Fruit fly (Drosophila melanogaster) whole organism, adult: Measurements from ENCODE around the gene CG13670.

Experiments used
- CG11617 ChIP-seq: fragments of 200-800 bp; sonication (Bioruptor generic); optimal IDR thresholded peaks from 2 replicates; lab custom pipeline; 2017; ENCODE audit warnings: mild to moderate bottlenecking, missing biosample characterization, missing genetic modification reagents, missing genetic modification characterization
- CG12768 ChIP-seq: fragments of 200-800 bp; sonication (Bioruptor generic); optimal IDR thresholded peaks from 2 replicates; lab custom pipeline; 2017; ENCODE audit warnings: missing biosample characterization, missing genetic modification characterization, mild to moderate bottlenecking, moderate library complexity, missing genetic modification reagents
- CG14711 ChIP-seq: fragments of 200-800 bp; sonication (Bioruptor generic); optimal IDR thresholded peaks from 2 replicates; lab custom pipeline; 2018; ENCODE audit warnings: missing biosample characterization, mild to moderate bottlenecking, missing genetic modification characterization, moderate library complexity
- CG1620 ChIP-seq: fragments of 200-800 bp; sonication (Bioruptor generic); optimal IDR thresholded peaks from 2 replicates; lab custom pipeline; 2016; ENCODE audit warnings: missing biosample characterization, missing genetic modification characterization
- CG33017 ChIP-seq: fragments of 200-800 bp; sonication (Bioruptor generic); optimal IDR thresholded peaks from 2 replicates; lab custom pipeline; 2018; ENCODE audit warnings: missing biosample characterization, mild to moderate bottlenecking, missing genetic modification characterization, moderate library complexity
- CG5204 ChIP-seq: fragments of 200-800 bp; sonication (Bioruptor generic); optimal IDR thresholded peaks from 2 replicates; lab custom pipeline; 2016; ENCODE audit warnings: missing biosample characterization, missing genetic modification characterization
- CG7045 ChIP-seq: fragments of 200-800 bp; sonication (Bioruptor generic); optimal IDR thresholded peaks from 2 replicates; lab custom pipeline; 2017; ENCODE audit warnings: missing biosample characterization, mild to moderate bottlenecking, missing genetic modification characterization
- CG7101 ChIP-seq: fragments of 200-800 bp; sonication (Bioruptor generic); optimal IDR thresholded peaks from 2 replicates; lab custom pipeline; 2018; ENCODE audit warnings: missing biosample characterization, mild to moderate bottlenecking, missing genetic modification characterization, moderate library complexity
- Clk ChIP-seq: fragments of 200-800 bp; sonication (Bioruptor generic); optimal IDR thresholded peaks from 2 replicates; lab custom pipeline; 2017; ENCODE audit warnings: missing biosample characterization, missing genetic modification characterization
- Crg-1 ChIP-seq: fragments of 200-800 bp; sonication (Bioruptor generic); optimal IDR thresholded peaks from 2 replicates; lab custom pipeline; 2016; ENCODE audit warnings: missing biosample characterization, missing genetic modification characterization
- Hr96 ChIP-seq: fragments of 200-800 bp; sonication (Bioruptor generic); optimal IDR thresholded peaks from 2 replicates; lab custom pipeline; 2016; ENCODE audit warnings: missing biosample characterization, missing genetic modification characterization
- Mnt ChIP-seq: fragments of 200-800 bp; sonication (Bioruptor generic); optimal IDR thresholded peaks from 2 replicates; lab custom pipeline; 2016; ENCODE audit warnings: missing biosample characterization, mild to moderate bottlenecking, missing genetic modification characterization
- bab1 ChIP-seq: fragments of 200-800 bp; sonication (Bioruptor generic); optimal IDR thresholded peaks from 3 replicates; lab custom pipeline; 2019; ENCODE audit warnings: missing biosample characterization, mild to moderate bottlenecking, missing genetic modification characterization, moderate library complexity
- cic ChIP-seq: fragments of 200-800 bp; sonication (Bioruptor generic); optimal IDR thresholded peaks from 2 replicates; lab custom pipeline; 2017; ENCODE audit warnings: missing biosample characterization, mild to moderate bottlenecking, missing genetic modification characterization, moderate library complexity
- cnc ChIP-seq, 2 experiments: fragments of >200 bp; optimal IDR thresholded peaks; 2 replicates each; lab custom pipeline; 2017
- kay ChIP-seq: fragments of 200-800 bp; sonication (Bioruptor generic); peaks from one replicate; lab custom pipeline; 2016; ENCODE audit warnings: missing biosample characterization, missing genetic modification characterization, borderline replicate concordance
- ovo ChIP-seq: fragments of 200-800 bp; sonication (Bioruptor generic); optimal IDR thresholded peaks from 2 replicates; lab custom pipeline; 2016; ENCODE audit warnings: missing biosample characterization, missing genetic modification characterization
- pad ChIP-seq: fragments of 200-800 bp; sonication (Bioruptor generic); optimal IDR thresholded peaks from 3 replicates; lab custom pipeline; 2017; ENCODE audit warnings: missing biosample characterization, missing genetic modification characterization, mild to moderate bottlenecking, moderate library complexity, missing genetic modification reagents
- tj ChIP-seq: fragments of 200-800 bp; sonication (Bioruptor generic); optimal IDR thresholded peaks from 3 replicates; lab custom pipeline; 2017; ENCODE audit warnings: missing biosample characterization, mild to moderate bottlenecking, missing genetic modification characterization, moderate library complexity
- toe ChIP-seq: fragments of 200-800 bp; sonication (Bioruptor generic); optimal IDR thresholded peaks from 2 replicates; lab custom pipeline; 2016; ENCODE audit warnings: missing biosample characterization, missing genetic modification characterization

CG13670 gene

dm6 chr3L:8347346-8347745 lies 26.8 kb downstream of the CG13670 start:
- no peak for TF ChIP-seq CG1620 (GFP tag; lab: Kevin White, UChicago)
- TF ChIP-seq CG7101 (tag; lab: Kevin White, UChicago): peak; percentile 16

DNA sequence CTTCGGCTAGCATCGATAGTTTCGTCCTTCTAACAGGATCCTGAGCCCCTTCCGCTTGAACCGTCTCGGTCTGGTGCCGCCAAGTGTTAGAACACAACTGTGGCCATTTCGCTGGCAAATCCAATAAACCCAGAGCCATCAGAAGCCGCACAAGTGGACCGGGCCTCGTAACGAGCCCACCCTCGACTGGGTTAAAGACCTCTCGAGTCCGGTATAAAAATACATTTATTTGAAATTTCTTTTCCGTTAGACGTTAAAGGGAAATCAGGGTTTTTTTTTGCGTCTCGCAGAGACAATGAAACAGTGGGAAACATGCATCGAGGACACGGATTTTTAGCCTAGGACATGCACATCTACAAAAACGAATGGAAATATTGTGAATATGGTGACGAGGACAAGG lies 35.6 kb downstream of the CG13670 start, which contains the start of gene Culd:
Gene Culd, minus strand, starts transcription at position 101 of the 400 bp plus-strand sequence.
- TF ChIP-seq tj (GFP tag; lab: Kevin White, UChicago) (no peak), Hr96 (GFP tag; lab: Kevin White, UChicago) (no peak), kay (GFP tag; lab: Kevin White, UChicago) (no peak), CG33017 (tag; lab: Kevin White, UChicago) (no peak), cnc (optimal IDR thresholded peaks at IDR 0.05; lab: Kevin White, UChicago) (no peak), Clk (GFP tag; lab: Kevin White, UChicago) (no peak), ovo (GFP tag; lab: Kevin White, UChicago) (no peak), CG12768 (GFP tag; lab: Kevin White, UChicago) (no peak), CG5204 (GFP tag; lab: Kevin White, UChicago) (no peak), CG7045 (GFP tag; lab: Kevin White, UChicago) (no peak), CG14711 (tag; lab: Kevin White, UChicago) (no peak), Crg-1 (no peak), cic (GFP tag; lab: Kevin White, UChicago) (no peak), Mnt (GFP tag; lab: Kevin White, UChicago) (no peak), pad (GFP tag; lab: Kevin White, UChicago) (no peak), CG1620 (GFP tag; lab: Kevin White, UChicago) (no peak), CG7101 (tag; lab: Kevin White, UChicago) (no peak), toe (no peak)

DNA sequence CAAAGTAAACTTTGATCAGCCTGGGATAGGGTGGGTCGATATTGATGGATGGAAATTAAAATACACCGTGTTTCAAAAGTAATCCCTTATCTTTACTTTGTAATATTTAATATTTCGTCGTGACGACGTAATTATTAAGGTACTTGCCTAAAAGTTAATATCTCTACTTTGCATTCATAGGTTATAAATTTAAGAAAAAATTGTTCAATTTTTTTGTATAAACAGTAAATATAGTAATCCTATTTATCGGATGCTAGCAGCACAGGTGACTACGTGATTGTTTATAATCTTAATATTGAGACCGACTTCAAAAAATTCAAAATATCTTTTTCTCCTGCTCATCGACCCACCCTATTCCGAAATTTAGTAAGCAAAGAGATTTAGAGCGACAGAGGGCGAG lies 37.6 kb downstream of the CG13670 start:
- TF ChIP-seq tj (GFP tag; lab: Kevin White, UChicago): no peak
- TF ChIP-seq CG7101 (tag; lab: Kevin White, UChicago): peak; percentile 37
- TF ChIP-seq ovo (GFP tag; lab: Kevin White, UChicago): no peak
- no peak for TF ChIP-seq toe
- peak; percentile 52 for TF ChIP-seq bab1 (GFP tag; lab: Kevin White, UChicago)
- no peak for TF ChIP-seq Clk (GFP tag; lab: Kevin White, UChicago)
- no peak for TF ChIP-seq cnc (optimal IDR thresholded peaks at IDR 0.05; lab: Kevin White, UChicago)
- no peak for TF ChIP-seq cic (GFP tag; lab: Kevin White, UChicago)
- TF ChIP-seq Hr96 (GFP tag; lab: Kevin White, UChicago): no peak
- peak; percentile 8 for TF ChIP-seq CG33017 (tag; lab: Kevin White, UChicago)
- no peak for TF ChIP-seq kay (GFP tag; lab: Kevin White, UChicago)
- no peak for TF ChIP-seq pad (GFP tag; lab: Kevin White, UChicago)
- TF ChIP-seq CG11617: peak; percentile 65
- TF ChIP-seq CG7045 (GFP tag; lab: Kevin White, UChicago): peak; percentile 6
- peak; percentile 38 for TF ChIP-seq CG14711 (tag; lab: Kevin White, UChicago)
- peak; percentile 7 for TF ChIP-seq CG12768 (GFP tag; lab: Kevin White, UChicago)

DNA sequence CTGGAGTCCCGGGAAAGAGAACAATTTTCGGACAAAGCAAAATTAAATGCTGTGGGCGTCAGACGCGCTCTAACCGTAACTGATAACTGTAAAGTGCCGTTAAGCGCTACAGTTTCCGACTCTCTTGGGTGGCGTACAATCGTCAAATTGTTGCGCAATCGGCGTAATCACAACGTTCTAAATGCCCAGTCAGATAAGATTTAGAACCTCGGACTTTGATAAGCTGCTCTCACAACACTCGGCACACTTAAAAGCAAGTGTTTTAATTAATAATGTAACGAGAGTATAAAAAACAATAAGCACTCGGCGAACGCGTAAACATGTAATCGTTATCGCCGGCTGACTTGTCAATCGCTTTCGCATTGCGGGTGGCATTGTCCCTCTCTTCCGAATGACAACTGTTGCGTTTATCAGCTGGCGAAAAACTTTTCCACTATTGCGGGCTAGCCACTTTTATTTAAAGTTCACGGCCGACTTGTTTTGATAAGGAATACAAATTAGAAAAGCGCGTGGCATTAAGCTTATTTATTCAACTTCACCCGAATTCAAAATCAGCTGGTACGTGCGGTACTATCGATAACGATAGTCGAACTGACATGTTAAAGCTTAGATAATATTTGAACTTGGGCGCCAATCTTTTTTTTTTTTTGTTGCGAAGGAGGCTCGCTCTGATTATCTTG lies 38.4 kb downstream of the CG13670 start:
- TF ChIP-seq bab1 (GFP tag; lab: Kevin White, UChicago): no peak
- TF ChIP-seq cic (GFP tag; lab: Kevin White, UChicago): peak; percentile 99
- TF ChIP-seq tj (GFP tag; lab: Kevin White, UChicago): peak; percentile 61
- no peak for TF ChIP-seq cnc (optimal IDR thresholded peaks at IDR 0.05; lab: Kevin White, UChicago)
- no peak for TF ChIP-seq CG11617
- TF ChIP-seq Clk (GFP tag; lab: Kevin White, UChicago): no peak
- no peak for TF ChIP-seq CG7045 (GFP tag; lab: Kevin White, UChicago)
- TF ChIP-seq toe: no peak
- TF ChIP-seq Hr96 (GFP tag; lab: Kevin White, UChicago): peak; percentile 31
- no peak for TF ChIP-seq CG14711 (tag; lab: Kevin White, UChicago)
- TF ChIP-seq CG33017 (tag; lab: Kevin White, UChicago): no peak
- no peak for TF ChIP-seq CG1620 (GFP tag; lab: Kevin White, UChicago)
- no peak for TF ChIP-seq pad (GFP tag; lab: Kevin White, UChicago)
- TF ChIP-seq CG7101 (tag; lab: Kevin White, UChicago): no peak
- TF ChIP-seq Mnt (GFP tag; lab: Kevin White, UChicago): peak; percentile 32
- peak; percentile 73 for TF ChIP-seq CG12768 (GFP tag; lab: Kevin White, UChicago)
- peak; percentile 99 for TF ChIP-seq kay (GFP tag; lab: Kevin White, UChicago)
- TF ChIP-seq CG5204 (GFP tag; lab: Kevin White, UChicago): no peak
- no peak for TF ChIP-seq Crg-1
- peak; percentile 98 for TF ChIP-seq ovo (GFP tag; lab: Kevin White, UChicago)

DNA sequence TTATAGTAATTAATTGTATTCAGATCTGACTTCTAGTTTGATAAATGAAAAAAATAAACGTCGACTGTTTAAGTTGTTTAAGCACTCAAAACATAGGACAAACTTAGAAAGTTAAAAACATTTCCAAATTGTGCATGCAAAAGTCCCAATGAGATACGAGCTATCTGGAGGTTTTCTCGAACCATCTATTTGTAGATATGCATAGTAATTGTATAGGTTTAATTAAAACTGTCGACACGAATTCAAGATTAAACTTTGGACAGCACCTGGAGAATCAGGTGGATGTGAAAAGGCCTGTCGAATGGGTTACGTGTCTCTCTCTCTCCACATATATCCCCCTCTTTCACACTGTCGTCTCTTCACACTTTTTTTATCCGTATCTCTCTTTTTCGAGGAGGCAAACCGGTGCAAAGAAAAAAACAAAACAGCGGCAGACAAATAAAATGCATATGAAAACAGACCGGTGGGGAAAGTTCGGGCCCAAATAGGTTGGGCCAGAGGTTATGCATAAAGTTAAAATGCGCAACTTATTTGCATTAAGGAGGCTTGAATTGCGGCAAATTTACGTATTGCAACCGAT lies 39.6 kb downstream of the CG13670 start:
- TF ChIP-seq CG12768 (GFP tag; lab: Kevin White, UChicago) (peak; percentile 26), bab1 (GFP tag; lab: Kevin White, UChicago) (no peak), kay (GFP tag; lab: Kevin White, UChicago) (peak; percentile 92)
